Fruit fly (Drosophila melanogaster) whole organism, embryonic: ENCODE measurements around the gene CG5850.

Source experiments
- CG10979 ChIP-seq: fragments of 200-800 bp; sonication (Bioruptor generic); optimal IDR thresholded peaks from 2 replicates; lab custom pipeline; 2018; ENCODE audit warnings: missing biosample characterization, mild to moderate bottlenecking, missing genetic modification characterization, moderate library complexity
- CG1233 ChIP-seq: fragments of 200-800 bp; sonication (Bioruptor generic); optimal IDR thresholded peaks from 4 replicates; lab custom pipeline; 2018; ENCODE audit warnings: missing biosample characterization, mild to moderate bottlenecking, missing genetic modification characterization
- CG13424 ChIP-seq: fragments of 200-800 bp; sonication (Bioruptor generic); optimal IDR thresholded peaks from 2 replicates; lab custom pipeline; 2019; ENCODE audit warnings: missing biosample characterization, mild to moderate bottlenecking, missing genetic modification characterization, moderate library complexity
- CG14965 ChIP-seq: fragments of 200-800 bp; sonication (Bioruptor generic); optimal IDR thresholded peaks from 2 replicates; lab custom pipeline; 2016; ENCODE audit warnings: missing biosample characterization, missing genetic modification characterization, borderline replicate concordance
- CG15514 ChIP-seq: fragments of 200-800 bp; sonication (Bioruptor generic); optimal IDR thresholded peaks from 3 replicates; lab custom pipeline; 2017; ENCODE audit warnings: missing biosample characterization, missing genetic modification characterization, mild to moderate bottlenecking, moderate library complexity, missing genetic modification reagents
- CG1603 ChIP-seq: fragments of 200-800 bp; sonication (Bioruptor generic); optimal IDR thresholded peaks from 2 replicates; lab custom pipeline; 2019; ENCODE audit warnings: missing biosample characterization, mild to moderate bottlenecking, missing genetic modification characterization, moderate library complexity
- CG2712 ChIP-seq: fragments of 200-800 bp; optimal IDR thresholded peaks from 3 replicates; lab custom pipeline; 2019; ENCODE audit warnings: missing biosample characterization, mild to moderate bottlenecking, missing genetic modification characterization, moderate library complexity
- CG34422 ChIP-seq: fragments of 200-800 bp; sonication (Bioruptor generic); IDR thresholded peaks from 3 replicates; pipeline ENCODE4 v1.3.6; 2022; ENCODE audit warnings: missing biosample characterization, missing genetic modification characterization
- CG3995 ChIP-seq: fragments of 200-800 bp; sonication (Bioruptor generic); optimal IDR thresholded peaks from 3 replicates; lab custom pipeline; 2016; ENCODE audit warnings: missing biosample characterization, missing genetic modification characterization
- CG4424 ChIP-seq: fragments of 200-800 bp; sonication (Bioruptor generic); optimal IDR thresholded peaks from 3 replicates; lab custom pipeline; 2016; ENCODE audit warnings: missing biosample characterization, missing genetic modification characterization
- CG4617 ChIP-seq: fragments of 200-800 bp; sonication (Bioruptor generic); optimal IDR thresholded peaks from 3 replicates; lab custom pipeline; 2016; ENCODE audit warnings: missing biosample characterization, missing genetic modification characterization, borderline replicate concordance
- CG7963 ChIP-seq: fragments of 200-800 bp; sonication (Bioruptor generic); IDR thresholded peaks from 3 replicates; pipeline ENCODE4 v1.3.6; 2022; ENCODE audit warnings: missing biosample characterization, missing genetic modification characterization; ENCODE audit not compliant: partially characterized antibody
- CG8089 ChIP-seq: fragments of 200-800 bp; sonication (Bioruptor generic); optimal IDR thresholded peaks from 3 replicates; lab custom pipeline; 2016; ENCODE audit warnings: missing biosample characterization, missing genetic modification characterization
- CG9727 ChIP-seq: fragments of 200-800 bp; sonication (Bioruptor generic); optimal IDR thresholded peaks from 3 replicates; lab custom pipeline; 2017; ENCODE audit warnings: missing biosample characterization, mild to moderate bottlenecking, missing genetic modification characterization
- D19A ChIP-seq: fragments of 200-800 bp; optimal IDR thresholded peaks from 3 replicates; lab custom pipeline; 2019; ENCODE audit warnings: missing biosample characterization, mild to moderate bottlenecking, missing genetic modification characterization, moderate library complexity
- Dfd ChIP-seq, 2 experiments: fragments of >200 bp; optimal IDR thresholded peaks; 2 replicates each; lab custom pipeline; 2017; ENCODE audit warnings: missing biosample characterization in 2 of 2, missing genetic modification characterization in 2 of 2
- Doc3 ChIP-seq: fragments of 200-800 bp; sonication (Bioruptor generic); IDR thresholded peaks from 3 replicates; pipeline ENCODE4 v1.3.6; 2022; ENCODE audit warnings: missing biosample characterization, missing genetic modification characterization; ENCODE audit not compliant: partially characterized antibody
- Dp ChIP-seq: fragments of 200-800 bp; sonication (Bioruptor generic); optimal IDR thresholded peaks from 2 replicates; lab custom pipeline; 2018; ENCODE audit warnings: missing biosample characterization, mild to moderate bottlenecking, missing genetic modification characterization, moderate library complexity
- Elba2 ChIP-seq: fragments of 200-800 bp; sonication (Bioruptor generic); optimal IDR thresholded peaks from 3 replicates; lab custom pipeline; 2016; ENCODE audit warnings: missing biosample characterization, missing genetic modification characterization
- Ets97D ChIP-seq: fragments of 200-800 bp; sonication (Bioruptor generic); optimal IDR thresholded peaks from 3 replicates; lab custom pipeline; 2016; ENCODE audit warnings: missing biosample characterization, missing genetic modification characterization
- Gug ChIP-seq: fragments of 200-800 bp; sonication (Bioruptor generic); IDR thresholded peaks from 4 replicates; pipeline ENCODE4 v1.3.6; 2022; ENCODE audit warnings: missing biosample characterization, missing genetic modification characterization
- HHEX ChIP-seq: fragments of 200-800 bp; sonication (Bioruptor generic); optimal IDR thresholded peaks from 3 replicates; lab custom pipeline; 2017; ENCODE audit warnings: missing biosample characterization, mild to moderate bottlenecking, missing genetic modification characterization, missing genetic modification reagents
- MBD-R2 ChIP-seq: fragments of 200-800 bp; sonication (Bioruptor generic); IDR thresholded peaks from 2 replicates; pipeline ENCODE4 v1.3.6; 2022; ENCODE audit warnings: missing biosample characterization, missing genetic modification characterization
- Med ChIP-seq: fragments of 200-800 bp; sonication (Bioruptor generic); peaks from one replicate; lab custom pipeline; 2016; ENCODE audit warnings: missing biosample characterization, missing genetic modification characterization, mild to moderate bottlenecking, inconsistent platforms, moderate library complexity
- NK7.1 ChIP-seq: fragments of 200-800 bp; sonication (Bioruptor generic); optimal IDR thresholded peaks from 3 replicates; lab custom pipeline; 2016; ENCODE audit warnings: missing biosample characterization, missing genetic modification characterization
- Scr ChIP-seq: fragments of 200-800 bp; sonication (Bioruptor generic); IDR thresholded peaks from 2 replicates; pipeline ENCODE4 v1.3.6; 2022; ENCODE audit warnings: missing biosample characterization, missing genetic modification characterization; ENCODE audit not compliant: partially characterized antibody
- Ssrp ChIP-seq: fragments of 200-800 bp; sonication (Bioruptor generic); optimal IDR thresholded peaks from 2 replicates; lab custom pipeline; 2018; ENCODE audit warnings: missing biosample characterization, mild to moderate bottlenecking, missing genetic modification characterization, moderate library complexity
- Vsx1 ChIP-seq: fragments of 200-800 bp; sonication (Bioruptor generic); optimal IDR thresholded peaks from 2 replicates; lab custom pipeline; 2017; ENCODE audit warnings: missing biosample characterization, mild to moderate bottlenecking, missing genetic modification characterization, missing genetic modification reagents
- ap ChIP-seq: fragments of 200-800 bp; sonication (Bioruptor generic); IDR thresholded peaks from 2 replicates; pipeline ENCODE4 v1.3.6; 2022; ENCODE audit warnings: missing biosample characterization, missing genetic modification characterization
- bab2 ChIP-seq: fragments of 200-800 bp; sonication (Bioruptor generic); optimal IDR thresholded peaks from 2 replicates; lab custom pipeline; 2016; ENCODE audit warnings: missing biosample characterization, missing genetic modification characterization
- crc ChIP-seq: fragments of 200-800 bp; sonication (Bioruptor generic); optimal IDR thresholded peaks from 2 replicates; lab custom pipeline; 2016; ENCODE audit warnings: missing biosample characterization, missing genetic modification characterization
- dan ChIP-seq: fragments of 200-800 bp; sonication (Bioruptor generic); IDR thresholded peaks from 2 replicates; pipeline ENCODE4 v1.3.6; 2022; ENCODE audit warnings: missing biosample characterization, missing genetic modification characterization
- disco-r ChIP-seq: fragments of 200-800 bp; sonication (Bioruptor generic); optimal IDR thresholded peaks from 2 replicates; lab custom pipeline; 2016; ENCODE audit warnings: missing biosample characterization, missing genetic modification characterization
- dysf ChIP-seq: fragments of 200-800 bp; sonication (Bioruptor generic); IDR thresholded peaks from 3 replicates; pipeline ENCODE4 v1.3.6; 2022; ENCODE audit warnings: missing biosample characterization, missing genetic modification characterization
- esg ChIP-seq: fragments of 200-800 bp; sonication (Bioruptor generic); conservative IDR thresholded peaks from 2 replicates; pipeline ENCODE4 v1.3.6; 2022; ENCODE audit warnings: missing biosample characterization, missing genetic modification characterization
- gem ChIP-seq: fragments of 200-800 bp; sonication (Bioruptor generic); optimal IDR thresholded peaks from 2 replicates; lab custom pipeline; 2019; ENCODE audit warnings: missing biosample characterization, mild to moderate bottlenecking, missing genetic modification characterization, moderate library complexity
- grn ChIP-seq: fragments of 200-800 bp; sonication (Bioruptor generic); optimal IDR thresholded peaks from 3 replicates; lab custom pipeline; 2017; ENCODE audit warnings: missing biosample characterization, missing genetic modification characterization
- ind ChIP-seq: fragments of 200-800 bp; sonication (Bioruptor generic); optimal IDR thresholded peaks from 3 replicates; lab custom pipeline; 2016; ENCODE audit warnings: missing biosample characterization, missing genetic modification characterization
- nmo ChIP-seq: fragments of 200-800 bp; sonication (Bioruptor generic); optimal IDR thresholded peaks from 2 replicates; lab custom pipeline; 2018; ENCODE audit warnings: missing biosample characterization, mild to moderate bottlenecking, missing genetic modification characterization, moderate library complexity
- org-1 ChIP-seq: fragments of 200-800 bp; sonication (Bioruptor generic); optimal IDR thresholded peaks from 2 replicates; lab custom pipeline; 2017; ENCODE audit warnings: missing biosample characterization, missing genetic modification characterization
- phol ChIP-seq: fragments of 200-800 bp; sonication (Bioruptor generic); optimal IDR thresholded peaks from 3 replicates; lab custom pipeline; 2018; ENCODE audit warnings: missing biosample characterization, mild to moderate bottlenecking, missing genetic modification characterization, moderate library complexity
- pita ChIP-seq: fragments of 200-800 bp; sonication (Bioruptor generic); optimal IDR thresholded peaks from 2 replicates; lab custom pipeline; 2017; ENCODE audit warnings: missing biosample characterization, mild to moderate bottlenecking, missing genetic modification characterization
- pzg ChIP-seq: fragments of 200-800 bp; sonication (Bioruptor generic); optimal IDR thresholded peaks from 3 replicates; lab custom pipeline; 2018; ENCODE audit warnings: missing biosample characterization, mild to moderate bottlenecking, missing genetic modification characterization, moderate library complexity
- tin ChIP-seq: fragments of 200-800 bp; sonication (Bioruptor generic); optimal IDR thresholded peaks from 3 replicates; lab custom pipeline; 2016; ENCODE audit warnings: missing biosample characterization, missing genetic modification characterization
- trem ChIP-seq: fragments of 200-800 bp; optimal IDR thresholded peaks from 3 replicates; lab custom pipeline; 2019; ENCODE audit warnings: missing biosample characterization, mild to moderate bottlenecking, missing genetic modification characterization, moderate library complexity
- twi ChIP-seq: fragments of 200-800 bp; optimal IDR thresholded peaks from 2 replicates; lab custom pipeline; 2019; ENCODE audit warnings: missing biosample characterization, mild to moderate bottlenecking, missing genetic modification characterization, moderate library complexity
- vfl ChIP-seq: fragments of 200-800 bp; sonication (Bioruptor generic); optimal IDR thresholded peaks from 2 replicates; lab custom pipeline; 2016; ENCODE audit warnings: missing biosample characterization, missing genetic modification characterization
- wor ChIP-seq: fragments of 200-800 bp; sonication (Bioruptor generic); IDR thresholded peaks from 2 replicates; pipeline ENCODE4 v1.3.6; 2022; ENCODE audit warnings: missing biosample characterization, missing genetic modification characterization
- zen ChIP-seq: fragments of 200-800 bp; sonication (Bioruptor generic); optimal IDR thresholded peaks from 3 replicates; lab custom pipeline; 2018; ENCODE audit warnings: missing biosample characterization, mild to moderate bottlenecking, missing genetic modification characterization, moderate library complexity
- zfh1 ChIP-seq: fragments of 200-800 bp; sonication (Bioruptor generic); IDR thresholded peaks from 3 replicates; pipeline ENCODE4 v1.3.6; 2022; ENCODE audit warnings: missing biosample characterization, missing genetic modification characterization

Gene CG5850

dm6 chr2L:9912570-9913260, 51.0 kb downstream of the CG5850 start, which contains the start of the genes Etl1 and Srp54 (continued):
- TF ChIP-seq Doc3 (GFP tag; lab: Robert Waterston, UW) (no peak; the same call in 2 of the 3 replicates), Ets97D (GFP tag; lab: Kevin White, UChicago) (peak; percentile 9), org-1 (GFP tag; lab: Kevin White, UChicago) (no peak), CG10979 (tag; lab: Kevin White, UChicago) (no peak), CG1233 (GFP tag; lab: Kevin White, UChicago) (no peak), bab2 (GFP tag; lab: Kevin White, UChicago) (no peak), vfl (GFP tag; lab: Kevin White, UChicago) (no peak), Dp (GFP tag; lab: Kevin White, UChicago) (peak; percentile 77), nmo (GFP tag; lab: Kevin White, UChicago) (peak; percentile 42), HHEX (GFP tag; lab: Kevin White, UChicago) (no peak), Scr (peak; percentile 35), ind (GFP tag; lab: Kevin White, UChicago) (no peak), twi (no peak), CG4424 (GFP tag; lab: Kevin White, UChicago) (peak; percentile 2), zen (tag; lab: Kevin White, UChicago) (peak; percentile 49), Gug (GFP tag; lab: Robert Waterston, UW) (peak; percentile 39; the same call in 2 of the 4 replicates), zfh1 (GFP tag; lab: Robert Waterston, UW) (peak; percentile 22; the same call in 1 of the 3 replicates), MBD-R2 (GFP tag; lab: Robert Waterston, UW) (peak; percentile 60), Ssrp (tag; lab: Kevin White, UChicago) (no peak), CG15514 (GFP tag; lab: Kevin White, UChicago) (peak; percentile 62), Elba2 (GFP tag; lab: Kevin White, UChicago) (no peak), pzg (GFP tag; lab: Kevin White, UChicago) (peak; percentile 43), NK7.1 (GFP tag; lab: Kevin White, UChicago) (no peak), disco-r (GFP tag; lab: Kevin White, UChicago) (no peak), D19A (tag; lab: Kevin White, UChicago) (no peak), wor (GFP tag; lab: Robert Waterston, UW) (no peak), grn (GFP tag; lab: Kevin White, UChicago) (no peak), CG1603 (tag; lab: Kevin White, UChicago) (peak; percentile 0), ap (no peak), phol (tag; lab: Kevin White, UChicago) (peak; percentile 42), esg (no peak), dan (GFP tag; lab: Robert Waterston, UW) (no peak), CG4617 (GFP tag; lab: Kevin White, UChicago) (peak; percentile 30), CG8089 (GFP tag; lab: Kevin White, UChicago) (no peak), tin (GFP tag; lab: Kevin White, UChicago) (no peak), gem (peak; percentile 24), Vsx1 (no peak), CG3995 (peak; percentile 22), trem (tag; lab: Kevin White, UChicago) (peak; percentile 75), CG9727 (GFP tag; lab: Kevin White, UChicago) (no peak), Dfd (GFP tag; optimal IDR thresholded peaks at IDR 0.05; lab: Kevin White, UChicago) (no peak), CG34422 (0 out of 3 replicates have a peak, but pooled peaks have one; percentile 25), CG2712 (tag; lab: Kevin White, UChicago) (peak; percentile 25), pita (no peak), crc (GFP tag; lab: Kevin White, UChicago) (no peak), CG7963 (GFP tag; lab: Robert Waterston, UW) (no peak), CG13424 (tag; lab: Kevin White, UChicago) (no peak), dysf (GFP tag; lab: Robert Waterston, UW) (no peak), CG14965 (no peak), Med (GFP tag; lab: Kevin White, UChicago) (peak; percentile 66)
